Fruit fly (Drosophila melanogaster) Kc167 (cell line): ENCODE data around the gene mthl5.

Source experiments
- Myc ChIP-seq: fragments of >200 bp; optimal IDR thresholded peaks from 2 replicates; lab custom pipeline; 2017; ENCODE audit warnings: missing external identifiers
- Sin3A ChIP-seq: fragments of >200 bp; optimal IDR thresholded peaks from 2 replicates; lab custom pipeline; 2018; ENCODE audit warnings: missing external identifiers
- h ChIP-seq: fragments of >200 bp; optimal IDR thresholded peaks from 3 replicates; lab custom pipeline; 2018; ENCODE audit warnings: missing external identifiers
- insv ChIP-seq: fragments of >200 bp; optimal IDR thresholded peaks from 3 replicates; lab custom pipeline; 2018; ENCODE audit warnings: missing external identifiers
- psq ChIP-seq: fragments of >200 bp; optimal IDR thresholded peaks from 2 replicates; lab custom pipeline; 2017; ENCODE audit warnings: missing external identifiers
- ttk ChIP-seq: sonication (Bioruptor generic); optimal IDR thresholded peaks from 2 replicates; lab custom pipeline; 2017; ENCODE audit warnings: missing external identifiers

The mthl5 gene

dm6 chr3R:11849378-11850249 is 37.4 kb downstream of the mthl5 start:
- no peak for TF ChIP-seq Sin3A (lab: Kevin White, UChicago)
- no peak for TF ChIP-seq h
- no peak for TF ChIP-seq insv (lab: Kevin White, UChicago)
- no peak for TF ChIP-seq Myc
- TF ChIP-seq ttk (lab: Kevin White, UChicago): no peak
- TF ChIP-seq psq (lab: Kevin White, UChicago): no peak

DNA sequence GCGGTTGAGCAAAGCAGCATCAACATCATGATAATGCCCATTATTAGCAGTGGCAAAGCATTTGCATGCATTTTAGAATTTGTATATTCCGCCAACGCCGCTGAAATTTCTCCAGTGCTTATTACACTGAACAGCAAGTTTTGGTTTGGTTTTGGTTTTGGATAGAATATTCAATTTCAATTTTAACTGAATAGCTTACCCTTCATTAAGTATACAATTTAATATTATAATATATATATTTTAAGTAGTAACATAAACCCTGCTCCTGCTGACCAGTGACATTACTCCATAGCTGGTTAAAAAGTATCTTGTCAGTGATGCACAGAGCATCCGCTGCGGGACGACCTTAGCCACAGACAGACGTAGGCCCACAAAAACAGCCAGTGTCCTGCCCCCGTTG is 39.6 kb downstream of the mthl5 start:
- no peak for TF ChIP-seq insv (lab: Kevin White, UChicago)
- TF ChIP-seq psq (lab: Kevin White, UChicago): no peak
- no peak for TF ChIP-seq h
- no peak for TF ChIP-seq Sin3A (lab: Kevin White, UChicago)
- no peak for TF ChIP-seq ttk (lab: Kevin White, UChicago)
- TF ChIP-seq Myc: no peak
